Fruit fly (Drosophila melanogaster): ENCODE results near the gene Met.

Met gene

DNA sequence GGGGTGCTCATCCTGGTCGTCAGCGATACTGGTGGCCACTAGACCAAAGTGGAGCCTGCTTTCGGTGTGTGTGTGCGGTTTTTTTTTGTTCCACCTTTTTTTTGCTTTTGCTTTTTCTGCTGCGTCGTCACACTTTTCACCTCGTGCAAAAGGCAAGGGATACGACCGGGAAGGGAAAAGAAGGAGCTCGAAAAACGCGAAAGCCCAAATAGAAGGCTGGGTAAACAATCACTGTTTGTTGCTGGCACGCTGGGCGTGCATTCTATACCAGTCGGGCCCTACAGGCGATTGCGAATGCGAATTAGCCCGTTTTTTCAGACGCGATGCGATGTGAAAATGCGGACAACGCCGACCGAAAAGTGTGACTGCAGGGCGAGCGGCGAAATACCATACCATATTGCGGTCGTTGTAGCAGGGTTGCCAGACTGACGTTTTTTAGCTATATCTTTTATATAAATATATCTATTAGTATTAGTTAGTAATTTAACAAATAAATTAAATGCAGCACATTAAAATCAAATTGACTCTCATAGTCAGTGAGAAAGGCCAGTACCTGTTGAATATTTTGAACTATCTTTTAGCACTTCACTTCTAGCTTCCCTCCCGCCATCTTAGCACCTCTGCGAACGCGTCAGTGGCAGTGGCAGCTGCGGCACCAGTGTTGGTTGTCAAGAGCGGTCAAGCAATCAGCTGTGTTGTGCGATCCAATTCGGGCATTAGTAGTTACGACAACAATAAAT lies 45.8 kb upstream of the Met start, which contains the start of the genes Polr2A and CG11699 (continued):
- TF ChIP-seq her (GFP tag; optimal IDR thresholded peaks at IDR 0.05) (no peak), yki (optimal IDR thresholded peaks at IDR 0.05) (no peak), CG13894 (tag; optimal IDR thresholded peaks at IDR 0.05) (peak; percentile 53), sisA (GFP tag; IDR thresholded peaks at IDR 0.05) (peak; percentile 43), CG5245 (GFP tag; optimal IDR thresholded peaks at IDR 0.05) (no peak), pros (GFP tag; optimal IDR thresholded peaks at IDR 0.05) (no peak), zfh2 (GFP tag; optimal IDR thresholded peaks at IDR 0.05) (no peak), CG10654 (GFP tag; optimal IDR thresholded peaks at IDR 0.05) (peak; percentile 14), chm (GFP tag; IDR thresholded peaks at IDR 0.05) (no peak), fd96Cb (tag; optimal IDR thresholded peaks at IDR 0.05) (no peak), Mad (GFP tag; optimal IDR thresholded peaks at IDR 0.05) (peak; percentile 26), fd64A (GFP tag; optimal IDR thresholded peaks at IDR 0.05) (no peak), CG17359 (tag; optimal IDR thresholded peaks at IDR 0.05) (peak; percentile 8), CG8924 (tag; optimal IDR thresholded peaks at IDR 0.05) (peak; percentile 31), CG4854 (GFP tag; optimal IDR thresholded peaks at IDR 0.05) (no peak), B-H1 (GFP tag; IDR thresholded peaks at IDR 0.05) (no peak; the same call in 2 of the 3 replicates), CG6683 (GFP tag; optimal IDR thresholded peaks at IDR 0.05) (no peak), dpn (GFP tag; optimal IDR thresholded peaks at IDR 0.05) (peak in 1 of 2 experiments; percentile 45), CG14965 (GFP tag; optimal IDR thresholded peaks at IDR 0.05; ENCODE audit: borderline replicate concordance) (no peak), chif (GFP tag; optimal IDR thresholded peaks at IDR 0.05) (no peak), CG6254 (GFP tag; optimal IDR thresholded peaks at IDR 0.05) (peak; percentile 8), hbn (GFP tag; IDR thresholded peaks at IDR 0.05; ENCODE audit: partially characterized antibody) (no peak), BEAF-32 (GFP tag; optimal IDR thresholded peaks at IDR 0.05) (peak; percentile 49), sna (GFP tag; IDR thresholded peaks at IDR 0.05; ENCODE audit: partially characterized antibody) (0 out of 2 replicates have a peak, but pooled peaks have one; percentile 27), Eip74EF (GFP tag; optimal IDR thresholded peaks at IDR 0.05) (no peak), dimm (GFP tag; IDR thresholded peaks at IDR 0.05) (no peak), CG7556 (GFP tag; optimal IDR thresholded peaks at IDR 0.05) (peak; percentile 39), MESR4 (GFP tag; optimal IDR thresholded peaks at IDR 0.05) (peak; percentile 73), Stat92E (GFP tag; optimal IDR thresholded peaks at IDR 0.05) (no peak), BtbVII (GFP tag; optimal IDR thresholded peaks at IDR 0.05) (no peak), Sry-δ (GFP tag; optimal IDR thresholded peaks at IDR 0.05) (peak; percentile 2), CG15073 (GFP tag; optimal IDR thresholded peaks at IDR 0.05) (no peak), pum (GFP tag; optimal IDR thresholded peaks at IDR 0.05) (no peak), dmrt11E (tag; optimal IDR thresholded peaks at IDR 0.05) (peak; percentile 50), Taf1 (GFP tag; IDR thresholded peaks at IDR 0.05) (no peak; the same call in 1 of the 2 replicates), Deaf1 (tag; optimal IDR thresholded peaks at IDR 0.05) (peak; percentile 42), CG8388 (GFP tag; optimal IDR thresholded peaks at IDR 0.05) (no peak), sug (tag; optimal IDR thresholded peaks at IDR 0.05) (peak; percentile 75), sc (optimal IDR thresholded peaks at IDR 0.05) (no peak), sc (GFP tag; optimal IDR thresholded peaks at IDR 0.05) (no peak), CG1603 (tag; optimal IDR thresholded peaks at IDR 0.05) (no peak), Dek (tag; optimal IDR thresholded peaks at IDR 0.05) (peak; percentile 59), insv (GFP tag; optimal IDR thresholded peaks at IDR 0.05) (peak in 1 of 2 experiments; percentile 53), fd3F (GFP tag; optimal IDR thresholded peaks at IDR 0.05) (peak; percentile 10), CG11504 (tag; optimal IDR thresholded peaks at IDR 0.05) (no peak), Dfd (GFP tag; optimal IDR thresholded peaks at IDR 0.05) (no peak), D (optimal IDR thresholded peaks at IDR 0.05) (no peak), D (GFP tag; optimal IDR thresholded peaks at IDR 0.05) (peak; percentile 18), H2.0 (GFP tag; IDR thresholded peaks at IDR 0.05) (no peak)
